Worm (Caenorhabditis elegans) whole organism, midembryonic: ENCODE measurements around the gene Y68A4B.3.

Source experiments
- T22C8.4 ChIP-seq: fragments of 200-800 bp; sonication (Bioruptor generic); IDR thresholded peaks from 2 replicates; pipeline ENCODE4 v1.3.6; 2022; ENCODE audit warnings: missing genetic modification characterization, missing compliant biosample characterization
- cog-1 ChIP-seq: sonication (generic microtip); optimal IDR thresholded peaks from 2 replicates; lab custom pipeline; 2016; ENCODE audit warnings: missing genetic modification characterization, missing compliant biosample characterization
- flt-1 ChIP-seq: fragments of 200-800 bp; sonication (Bioruptor generic); IDR thresholded peaks from 2 replicates; pipeline ENCODE4 v1.3.6; 2022; ENCODE audit warnings: missing genetic modification characterization, missing compliant biosample characterization
- klf-2 ChIP-seq: fragments of 200-800 bp; sonication (Bioruptor generic); conservative IDR thresholded peaks from 2 replicates; pipeline ENCODE4 v1.3.6; 2022; ENCODE audit warnings: missing genetic modification reagents, missing genetic modification characterization, missing compliant biosample characterization
- med-1 ChIP-seq: sonication (generic microtip); optimal IDR thresholded peaks from 2 replicates; lab custom pipeline; 2017; ENCODE audit warnings: missing genetic modification characterization, mild to moderate bottlenecking, missing compliant biosample characterization, antibody characterized with exemption, missing genetic modification reagents; ENCODE audit not compliant: insufficient read depth
- ref-1 ChIP-seq: fragments of 200-800 bp; sonication (Bioruptor generic); conservative IDR thresholded peaks from 2 replicates; pipeline ENCODE4 v1.3.6; 2022; ENCODE audit warnings: missing genetic modification reagents, missing genetic modification characterization, missing compliant biosample characterization
- tab-1 ChIP-seq: fragments of 200-800 bp; sonication (Bioruptor generic); IDR thresholded peaks from 2 replicates; pipeline ENCODE4 v1.3.6; 2022; ENCODE audit warnings: missing genetic modification characterization, missing compliant biosample characterization
- ztf-23 ChIP-seq: fragments of 200-800 bp; sonication (Bioruptor generic); IDR thresholded peaks from 2 replicates; pipeline ENCODE4 v1.3.6; 2022; ENCODE audit warnings: missing genetic modification reagents, missing genetic modification characterization, missing compliant biosample characterization
- ztf-29 ChIP-seq: fragments of 200-800 bp; sonication (Bioruptor generic); IDR thresholded peaks from 2 replicates; pipeline ENCODE4 v1.3.6; 2022; ENCODE audit warnings: missing genetic modification reagents, missing genetic modification characterization, missing compliant biosample characterization

Gene Y68A4B.3

DNA sequence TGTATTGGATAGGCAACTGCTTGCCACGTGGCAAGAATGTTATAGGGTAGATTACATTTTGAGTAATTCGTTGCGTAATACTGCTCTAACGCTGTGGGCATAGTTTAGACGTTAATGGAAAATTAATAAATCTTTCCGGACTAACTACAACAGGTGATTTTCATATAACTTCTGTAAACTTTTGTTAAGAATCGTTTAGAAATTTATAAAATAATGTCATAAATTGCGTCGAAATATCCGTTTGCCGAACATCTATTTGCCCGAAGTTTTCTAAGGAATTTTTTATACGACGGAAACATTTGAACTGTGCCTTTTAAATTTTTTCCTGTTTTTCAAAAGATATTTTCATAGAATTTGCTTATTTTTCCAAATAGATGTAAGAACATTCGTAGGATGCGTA, 16.3 kb downstream of the Y68A4B.3 start, which contains the start of gene srh-112:
TSS of gene srh-112 (minus strand) at position 101 of the 400 bp plus-strand sequence.
- no peak for TF ChIP-seq ref-1
- TF ChIP-seq med-1 (GFP tag; lab: Kevin White, UChicago): no peak
- TF ChIP-seq cog-1: no peak
- TF ChIP-seq tab-1 (GFP tag; lab: Robert Waterston, UW): no peak
- TF ChIP-seq flt-1 (GFP tag; lab: Robert Waterston, UW): no peak
- TF ChIP-seq ztf-23 (GFP tag; lab: Robert Waterston, UW): no peak
- TF ChIP-seq klf-2: no peak
- no peak for TF ChIP-seq T22C8.4 (GFP tag; lab: Robert Waterston, UW)
- no peak for TF ChIP-seq ztf-29 (GFP tag; lab: Robert Waterston, UW)

DNA sequence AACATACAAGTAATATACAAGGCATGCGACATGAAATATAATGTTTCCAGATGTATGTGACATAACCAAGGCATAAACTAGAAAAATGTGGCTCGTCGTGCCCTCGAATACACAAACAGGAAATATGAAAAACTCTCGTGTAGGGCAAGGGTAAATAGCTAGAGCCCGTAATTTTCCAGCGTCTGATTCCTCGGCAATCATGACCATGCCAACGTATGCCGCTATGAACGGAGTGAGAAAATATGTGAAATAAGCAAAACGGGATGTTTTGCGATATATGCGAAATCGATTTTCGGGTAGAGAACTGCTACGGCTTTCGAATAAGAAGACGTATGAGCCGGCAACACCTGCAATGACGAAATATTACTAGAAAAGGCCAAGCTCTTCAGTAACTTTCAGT, 17.1 kb downstream of the Y68A4B.3 start, which contains the start of gene scl-25:
TSS of gene scl-25 (plus strand) at position 301 of the 400 bp plus-strand sequence.
- TF ChIP-seq T22C8.4 (GFP tag; lab: Robert Waterston, UW) (no peak), klf-2 (no peak), ref-1 (no peak), med-1 (GFP tag; lab: Kevin White, UChicago) (no peak)

DNA sequence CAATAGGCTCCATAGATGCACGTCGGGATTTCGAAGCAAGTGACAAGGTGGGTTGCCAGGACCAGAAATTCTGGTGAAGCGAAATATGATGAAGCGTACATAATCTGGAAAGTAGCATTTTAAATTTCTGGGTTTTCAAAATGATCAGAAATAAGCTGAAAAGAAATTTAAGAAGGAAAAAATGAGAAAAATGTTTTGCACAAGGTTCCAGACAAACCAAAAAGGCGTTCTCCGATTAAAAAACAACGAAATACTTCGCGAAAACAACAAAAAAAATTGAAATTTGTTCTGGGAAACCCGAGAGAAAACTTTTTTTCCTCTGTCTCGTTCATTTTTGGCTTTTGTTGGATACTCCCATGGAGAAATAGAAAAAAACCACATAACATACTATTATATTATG, 19.1 kb downstream of the Y68A4B.3 start, which contains the start of gene srh-252:
TSS of gene srh-252 (minus strand) at position 101 of the 400 bp plus-strand sequence.
- TF ChIP-seq ref-1: no peak
- TF ChIP-seq flt-1 (GFP tag; lab: Robert Waterston, UW): no peak
- no peak for TF ChIP-seq T22C8.4 (GFP tag; lab: Robert Waterston, UW)
- TF ChIP-seq med-1 (GFP tag; lab: Kevin White, UChicago): no peak
- no peak for TF ChIP-seq ztf-29 (GFP tag; lab: Robert Waterston, UW)
- TF ChIP-seq tab-1 (GFP tag; lab: Robert Waterston, UW): no peak

DNA sequence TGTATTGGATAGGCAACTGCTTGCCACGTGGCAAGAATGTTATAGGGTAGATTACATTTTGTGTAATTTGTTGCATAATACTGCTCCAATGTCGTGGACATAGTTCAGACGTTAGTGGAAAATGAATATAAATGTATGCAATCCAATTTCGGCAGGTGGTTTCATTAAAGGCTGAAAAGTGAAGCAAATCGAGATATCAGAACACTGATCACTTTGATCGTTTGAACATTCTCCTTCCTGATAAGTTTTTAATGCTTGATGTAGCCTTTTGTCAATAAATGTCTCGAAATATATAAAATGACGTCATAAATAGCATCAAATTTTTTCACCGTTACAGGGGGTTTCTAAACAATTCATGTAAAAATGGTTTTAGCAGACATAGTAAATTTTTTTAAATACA, 22.1 kb downstream of the Y68A4B.3 start, which contains the start of gene srh-109:
TSS of gene srh-109 (minus strand) at position 101 of the 400 bp plus-strand sequence.
- no peak for TF ChIP-seq tab-1 (GFP tag; lab: Robert Waterston, UW)

DNA sequence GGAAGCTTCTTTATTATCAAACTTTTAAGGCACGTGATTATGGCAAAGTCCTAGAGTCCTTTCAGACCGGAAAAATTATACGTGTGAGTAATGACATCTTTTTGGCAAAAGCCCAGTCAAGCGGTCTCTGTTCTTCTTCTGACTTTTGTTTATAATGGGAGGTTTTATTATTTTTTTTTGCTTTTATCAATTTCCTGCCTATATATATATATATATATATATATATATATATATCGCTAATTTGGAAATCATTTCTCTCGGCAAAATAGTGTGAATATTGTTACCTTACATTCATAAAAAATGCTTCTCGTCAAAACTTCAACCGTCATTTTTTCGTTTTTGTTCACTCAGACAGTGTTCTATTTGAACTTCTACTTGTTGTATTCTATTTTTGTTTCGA, 24.8 kb downstream of the Y68A4B.3 start, which contains the start of gene srbc-62:
TSS of gene srbc-62 (plus strand) at position 301 of the 400 bp plus-strand sequence.
- TF ChIP-seq flt-1 (GFP tag; lab: Robert Waterston, UW) (no peak), cog-1 (no peak), T22C8.4 (GFP tag; lab: Robert Waterston, UW) (no peak), med-1 (GFP tag; lab: Kevin White, UChicago) (no peak), klf-2 (no peak), ref-1 (no peak)

DNA sequence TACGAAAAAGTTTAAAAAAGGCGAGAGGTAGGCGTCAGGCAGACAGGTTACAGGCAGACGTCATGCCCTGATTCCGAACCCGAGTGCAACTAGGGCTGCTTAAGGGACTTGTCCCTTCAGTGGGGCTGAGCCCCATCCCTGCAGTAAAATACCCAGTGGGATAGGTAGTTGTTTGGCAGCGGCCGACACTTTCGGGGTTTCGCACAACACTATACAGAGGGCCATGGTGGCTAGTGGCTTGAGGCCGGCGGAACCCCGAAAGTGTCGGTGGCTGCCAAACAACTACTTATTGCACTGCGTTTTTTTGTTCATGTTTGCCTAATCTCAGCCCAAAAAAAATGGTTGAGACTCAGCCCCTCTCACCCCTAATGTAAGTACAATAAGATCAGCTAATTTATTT, 26.9 kb downstream of the Y68A4B.3 start:
- TF ChIP-seq ref-1: no peak

DNA sequence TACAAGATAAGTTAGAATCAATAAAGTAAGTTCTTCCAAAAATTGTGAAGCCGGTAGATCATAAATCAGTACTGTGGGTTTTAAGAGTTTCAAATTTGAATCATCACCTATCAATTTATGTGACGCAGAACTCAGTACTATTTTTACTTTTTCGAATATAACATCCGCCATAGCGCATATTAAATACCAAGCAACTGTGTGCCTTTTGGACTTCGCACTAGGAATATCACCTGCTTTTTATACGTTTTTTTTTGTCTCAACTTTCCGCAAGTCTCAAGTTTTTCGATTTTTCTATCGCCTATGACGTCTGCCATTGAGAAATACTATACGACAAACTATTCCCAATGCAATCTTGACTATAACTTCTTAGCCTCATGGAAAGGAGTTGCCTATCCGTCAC, 29.7 kb downstream of the Y68A4B.3 start, which contains the start of gene srh-113:
TSS of gene srh-113 (plus strand) at position 301 of the 400 bp plus-strand sequence.
- TF ChIP-seq klf-2 (no peak), ref-1 (no peak), ztf-29 (GFP tag; lab: Robert Waterston, UW) (no peak), T22C8.4 (GFP tag; lab: Robert Waterston, UW) (no peak), tab-1 (GFP tag; lab: Robert Waterston, UW) (no peak), med-1 (GFP tag; lab: Kevin White, UChicago) (no peak), flt-1 (GFP tag; lab: Robert Waterston, UW) (no peak), cog-1 (no peak), ztf-23 (GFP tag; lab: Robert Waterston, UW) (no peak)

DNA sequence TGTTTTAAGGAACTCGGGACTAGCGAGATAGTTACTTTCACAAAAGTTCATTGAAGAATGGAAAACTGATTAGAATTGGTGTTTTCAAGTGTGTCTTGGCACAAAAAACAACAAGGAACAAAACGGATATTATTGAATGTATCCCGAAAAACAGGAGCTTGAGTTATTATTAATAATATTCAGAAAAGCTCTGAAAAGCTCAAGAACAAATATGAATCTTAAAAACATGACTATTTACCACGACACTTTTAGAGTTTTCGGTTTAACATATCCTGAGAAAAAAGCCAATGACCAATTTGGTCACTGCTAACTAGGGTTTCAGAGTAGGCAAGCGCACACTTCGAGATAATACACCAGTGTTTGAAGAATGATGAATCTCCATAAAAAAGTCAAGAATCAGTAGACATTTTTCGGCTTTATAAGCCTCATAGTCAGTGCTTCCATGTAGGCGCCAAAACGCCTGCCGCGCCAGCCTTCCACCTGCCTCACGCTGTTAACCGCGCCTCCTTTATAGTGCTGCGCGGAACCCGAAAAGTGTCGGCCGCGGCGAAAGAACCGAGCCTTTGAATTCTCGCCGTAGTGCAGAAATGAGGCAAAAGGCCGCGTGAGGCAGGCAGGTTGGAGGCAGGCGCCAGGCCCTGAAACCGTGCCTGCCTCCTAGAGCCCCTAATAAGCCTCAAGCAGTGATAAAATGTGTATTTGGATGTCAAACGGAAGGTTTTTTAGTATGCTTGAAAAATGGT, 30.3 kb downstream of the Y68A4B.3 start, which contains the start of gene srh-236:
TSS of gene srh-236 (minus strand) at position 51 of the 743 bp plus-strand sequence.
- TF ChIP-seq flt-1 (GFP tag; lab: Robert Waterston, UW): no peak
- no peak for TF ChIP-seq cog-1
- TF ChIP-seq ztf-29 (GFP tag; lab: Robert Waterston, UW): no peak
- TF ChIP-seq med-1 (GFP tag; lab: Kevin White, UChicago): no peak
- no peak for TF ChIP-seq tab-1 (GFP tag; lab: Robert Waterston, UW)
- TF ChIP-seq klf-2: no peak
- no peak for TF ChIP-seq ztf-23 (GFP tag; lab: Robert Waterston, UW)
- TF ChIP-seq T22C8.4 (GFP tag; lab: Robert Waterston, UW): no peak
- no peak for TF ChIP-seq ref-1

DNA sequence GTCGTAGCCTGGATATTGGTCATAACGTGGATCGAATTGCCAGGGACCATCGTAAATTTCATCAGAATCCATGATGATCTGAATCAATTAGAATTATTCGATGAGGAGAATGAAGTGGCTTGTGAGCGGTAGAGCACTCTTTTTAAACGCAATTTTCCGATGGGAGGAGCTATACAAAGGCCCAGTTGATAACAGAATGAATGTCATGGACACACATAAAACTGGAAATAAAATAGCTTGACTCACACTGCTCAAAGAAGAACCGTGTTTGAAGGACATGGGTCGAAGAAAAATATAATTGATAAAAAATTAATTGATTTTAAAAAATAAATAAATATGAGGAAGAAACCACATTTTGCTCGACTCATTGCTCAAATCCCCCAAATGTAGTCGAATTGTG, 34.4 kb downstream of the Y68A4B.3 start, which contains the start of gene Y68A4A.13:
TSS of gene Y68A4A.13 (minus strand) at position 101 of the 400 bp plus-strand sequence.
- TF ChIP-seq klf-2 (no peak), T22C8.4 (GFP tag; lab: Robert Waterston, UW) (no peak), cog-1 (no peak), ztf-23 (GFP tag; lab: Robert Waterston, UW) (no peak), ref-1 (no peak), ztf-29 (GFP tag; lab: Robert Waterston, UW) (no peak), tab-1 (GFP tag; lab: Robert Waterston, UW) (no peak), flt-1 (GFP tag; lab: Robert Waterston, UW) (no peak), med-1 (GFP tag; lab: Kevin White, UChicago) (no peak)

DNA sequence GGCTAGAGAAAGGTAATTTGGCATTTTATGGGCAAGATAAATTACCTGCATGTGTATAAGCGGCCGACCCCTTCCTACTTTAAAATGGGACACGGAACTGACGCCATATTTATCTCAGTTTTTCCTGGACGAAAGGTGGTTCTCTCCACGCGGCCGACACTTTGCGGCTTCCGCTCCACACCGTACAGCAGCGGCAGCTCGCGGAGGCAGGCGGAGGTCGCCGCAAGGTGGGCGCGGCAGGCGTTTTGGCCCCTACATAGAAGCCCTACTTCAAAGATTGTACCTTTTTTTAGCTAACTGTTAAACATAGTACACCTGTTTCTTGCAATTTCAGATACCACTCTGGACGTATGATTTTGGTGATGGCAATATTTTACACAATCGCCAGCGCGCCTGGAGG, 36.0 kb downstream of the Y68A4B.3 start:
- TF ChIP-seq T22C8.4 (GFP tag; lab: Robert Waterston, UW) (no peak), klf-2 (no peak), ztf-29 (GFP tag; lab: Robert Waterston, UW) (no peak)
